Worm (Caenorhabditis elegans): Measurements from ENCODE around the gene srw-14.

Gene srw-14

DNA sequence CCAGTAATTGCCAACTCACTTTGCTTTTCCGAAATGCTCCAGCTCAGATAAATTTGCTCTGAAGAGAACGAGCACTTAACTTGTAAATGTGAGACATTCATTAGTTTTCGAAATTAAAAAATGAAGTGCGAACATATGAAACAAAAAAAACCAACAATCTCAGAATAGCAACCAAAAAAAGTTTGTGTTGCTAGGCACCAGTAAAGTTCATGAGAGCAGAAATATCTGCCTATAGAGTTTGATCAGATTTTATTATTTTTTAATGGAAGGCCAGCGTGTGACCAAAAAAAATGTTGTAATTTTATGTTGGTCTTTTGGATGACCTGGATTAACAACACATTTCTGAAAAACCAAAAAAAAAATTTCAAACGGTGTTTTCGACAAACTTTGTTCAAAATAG, 38.4 kb downstream of the srw-14 start, which contains the start of gene M01B2.12:
M01B2.12 (minus strand) TSS at position 101 of the 400 bp plus-strand sequence.
- TF ChIP-seq elt-3 (tag; optimal IDR thresholded peaks at IDR 0.05) (no peak), R02D3.7 (tag; optimal IDR thresholded peaks at IDR 0.05) (no peak), nhr-76 (tag; optimal IDR thresholded peaks at IDR 0.05) (no peak), fkh-10 (GFP tag; optimal IDR thresholded peaks at IDR 0.05) (no peak), lin-39 (tag; optimal IDR thresholded peaks at IDR 0.05) (no peak), ceh-16 (tag; optimal IDR thresholded peaks at IDR 0.05) (no peak), unc-39 (tag; optimal IDR thresholded peaks at IDR 0.05) (no peak), ztf-4 (tag; optimal IDR thresholded peaks at IDR 0.05) (no peak), nhr-23 (tag; optimal IDR thresholded peaks at IDR 0.05) (no peak), ZK546.5 (tag; optimal IDR thresholded peaks at IDR 0.05) (no peak), nhr-11 (tag; optimal IDR thresholded peaks at IDR 0.05) (no peak), nhr-67 (tag; optimal IDR thresholded peaks at IDR 0.05) (no peak), ceh-28 (tag; optimal IDR thresholded peaks at IDR 0.05) (no peak), ztf-11 (tag; optimal IDR thresholded peaks at IDR 0.05) (no peak), egl-27 (tag; optimal IDR thresholded peaks at IDR 0.05) (no peak)

DNA sequence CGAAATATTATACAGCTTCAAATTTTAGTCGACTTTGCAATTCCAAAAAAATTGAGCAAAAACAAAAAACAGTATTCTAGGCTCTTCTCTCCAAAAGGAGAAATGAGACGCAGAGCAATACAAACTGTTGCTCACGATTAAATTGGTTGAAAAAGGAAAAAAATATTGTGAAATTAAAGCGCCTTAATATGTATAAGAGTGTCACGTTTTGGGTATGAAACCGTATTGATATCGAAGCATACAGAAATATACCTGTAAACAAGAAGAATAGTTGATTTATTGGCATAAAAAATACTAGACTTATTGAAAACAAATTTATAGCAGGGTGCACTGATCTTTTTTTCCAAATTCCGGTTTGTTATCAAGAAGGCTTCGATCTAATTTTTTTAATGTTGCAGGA, 40.1 kb downstream of the srw-14 start, which contains the start of gene M01B2.13:
M01B2.13 (minus strand) TSS at position 101 of the 400 bp plus-strand sequence.
- TF ChIP-seq egl-27 (tag; optimal IDR thresholded peaks at IDR 0.05) (no peak), eor-1 (tag; optimal IDR thresholded peaks at IDR 0.05) (no peak), ceh-16 (tag; optimal IDR thresholded peaks at IDR 0.05) (no peak), tbx-2 (tag; optimal IDR thresholded peaks at IDR 0.05) (no peak), ztf-4 (tag; optimal IDR thresholded peaks at IDR 0.05) (no peak), daf-12 (tag; optimal IDR thresholded peaks at IDR 0.05) (no peak), nhr-23 (tag; optimal IDR thresholded peaks at IDR 0.05) (no peak), nhr-12 (tag; optimal IDR thresholded peaks at IDR 0.05) (no peak), lin-15B (tag; optimal IDR thresholded peaks at IDR 0.05) (no peak), aly-2 (tag; optimal IDR thresholded peaks at IDR 0.05) (no peak), pha-4 (tag; optimal IDR thresholded peaks at IDR 0.05) (no peak), ceh-82 (tag; optimal IDR thresholded peaks at IDR 0.05) (no peak), ceh-28 (tag; optimal IDR thresholded peaks at IDR 0.05) (no peak), nhr-76 (tag; optimal IDR thresholded peaks at IDR 0.05) (no peak)

DNA sequence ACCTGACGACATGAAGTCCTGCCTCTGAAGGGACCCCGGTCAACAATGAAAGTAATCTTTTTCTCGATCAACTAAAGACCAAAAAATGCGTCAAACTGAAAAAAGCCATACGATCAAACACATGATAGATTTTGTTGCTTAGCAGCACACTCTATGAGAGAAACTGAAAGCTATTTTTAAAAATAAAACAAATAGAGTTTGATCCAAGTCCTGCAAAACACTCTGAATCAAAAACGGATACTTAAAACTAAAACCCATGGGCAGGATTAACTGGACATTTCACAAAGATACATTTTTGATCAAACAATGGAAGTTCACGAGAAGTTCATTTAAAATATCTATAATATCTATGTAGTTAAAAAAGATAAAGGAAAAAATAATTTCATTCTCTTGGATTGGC, 41.7 kb downstream of the srw-14 start, which contains the start of gene T10H4.13:
T10H4.13 (minus strand) TSS at position 101 of the 400 bp plus-strand sequence.
- TF ChIP-seq lin-39 (tag; optimal IDR thresholded peaks at IDR 0.05) (no peak), egl-27 (tag; optimal IDR thresholded peaks at IDR 0.05) (no peak), fos-1 (tag; optimal IDR thresholded peaks at IDR 0.05) (no peak), nhr-25 (tag; optimal IDR thresholded peaks at IDR 0.05) (no peak), zag-1 (tag; optimal IDR thresholded peaks at IDR 0.05) (no peak), fkh-10 (GFP tag; optimal IDR thresholded peaks at IDR 0.05) (no peak), eor-1 (tag; optimal IDR thresholded peaks at IDR 0.05) (no peak), daf-12 (tag; optimal IDR thresholded peaks at IDR 0.05) (no peak), aly-2 (tag; optimal IDR thresholded peaks at IDR 0.05) (no peak), ZK546.5 (tag; optimal IDR thresholded peaks at IDR 0.05) (no peak), ceh-16 (tag; optimal IDR thresholded peaks at IDR 0.05) (no peak), tbx-2 (tag; optimal IDR thresholded peaks at IDR 0.05) (no peak), nhr-76 (tag; optimal IDR thresholded peaks at IDR 0.05) (no peak)

DNA sequence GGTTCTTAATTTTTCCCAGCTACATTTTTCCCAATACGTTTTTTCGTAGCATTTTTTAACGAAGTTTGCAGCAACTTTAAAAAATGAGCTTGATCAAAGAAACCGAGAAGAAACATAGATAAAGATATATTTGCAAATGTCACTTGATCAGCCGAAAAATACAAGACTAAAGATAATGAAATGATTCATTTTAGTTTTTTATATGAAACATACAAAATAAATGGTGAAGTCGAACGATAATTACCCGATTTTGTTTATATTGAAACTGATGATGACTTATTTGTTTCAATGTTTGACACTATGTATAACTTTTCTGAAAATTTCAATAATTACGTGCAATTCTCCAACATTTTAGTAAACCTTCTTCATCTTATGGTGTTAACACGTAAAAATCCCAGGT, 42.6 kb downstream of the srw-14 start, which contains the start of gene srw-22:
srw-22 (plus strand) TSS at position 301 of the 400 bp plus-strand sequence.
- no peak for TF ChIP-seq ztf-4 (tag; optimal IDR thresholded peaks at IDR 0.05)

DNA sequence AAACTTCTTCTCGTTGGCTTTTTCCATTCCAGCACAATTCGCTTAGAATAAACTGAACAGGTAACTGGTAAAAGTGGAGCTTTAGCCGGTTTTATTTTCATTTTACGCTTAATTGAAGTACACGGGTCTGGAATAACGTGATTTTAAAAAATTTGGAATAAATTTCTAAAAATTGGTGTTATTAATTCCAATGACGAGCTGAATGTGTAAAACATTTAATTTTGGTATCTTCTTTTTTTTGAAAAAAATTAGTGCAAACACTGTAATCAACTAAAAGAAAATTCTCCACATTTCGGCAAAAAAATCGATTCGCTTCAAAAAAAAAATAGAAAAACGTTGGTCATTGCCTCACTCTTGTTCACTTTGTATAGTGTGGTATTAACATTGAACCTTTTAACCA, 46.5 kb downstream of the srw-14 start, which contains the start of gene T10H4.4:
T10H4.4 (minus strand) TSS at position 101 of the 400 bp plus-strand sequence.
- no peak for TF ChIP-seq nhr-12 (tag; optimal IDR thresholded peaks at IDR 0.05)
- TF ChIP-seq unc-62 (GFP tag; optimal IDR thresholded peaks at IDR 0.05): no peak
- TF ChIP-seq hmg-11 (tag; optimal IDR thresholded peaks at IDR 0.05): no peak
- TF ChIP-seq nhr-43 (tag; optimal IDR thresholded peaks at IDR 0.05; ENCODE audit: poor library complexity, severe bottlenecking): no peak
- TF ChIP-seq ceh-28 (tag; optimal IDR thresholded peaks at IDR 0.05): no peak
- TF ChIP-seq fkh-2 (tag; optimal IDR thresholded peaks at IDR 0.05): no peak
- TF ChIP-seq nhr-237 (tag; optimal IDR thresholded peaks at IDR 0.05): no peak
- TF ChIP-seq elt-3 (tag; optimal IDR thresholded peaks at IDR 0.05): no peak
- TF ChIP-seq lsy-12 (tag; optimal IDR thresholded peaks at IDR 0.05): no peak
- TF ChIP-seq nhr-28 (tag; optimal IDR thresholded peaks at IDR 0.05): no peak
- no peak for TF ChIP-seq mml-1 (tag; optimal IDR thresholded peaks at IDR 0.05)
